Worm (Caenorhabditis elegans) whole organism, L2 larva: ENCODE results near the gene nlp-79.

ENCODE experiments used
- C34F6.9 ChIP-seq: fragments of 150-350 bp; optimal IDR thresholded peaks from 2 replicates; lab custom pipeline; 2014; ENCODE audit warnings: missing biosample characterization, missing genetic modification characterization
- F13H6.1 ChIP-seq: sonication (generic microtip); optimal IDR thresholded peaks from 2 replicates; lab custom pipeline; 2016; ENCODE audit warnings: missing genetic modification characterization, missing compliant biosample characterization
- R02D3.7 ChIP-seq: fragments of 150-350 bp; optimal IDR thresholded peaks from 2 replicates; lab custom pipeline; 2014; ENCODE audit warnings: missing biosample characterization, missing genetic modification characterization
- Y55F3AM.14 ChIP-seq: fragments of 200-800 bp; sonication (Bioruptor generic); optimal IDR thresholded peaks from 2 replicates; lab custom pipeline; 2018; ENCODE audit warnings: mild to moderate bottlenecking, missing genetic modification characterization, missing compliant biosample characterization
- alr-1 ChIP-seq: fragments of 150-350 bp; optimal IDR thresholded peaks from 2 replicates; lab custom pipeline; 2014; ENCODE audit warnings: missing biosample characterization, missing genetic modification characterization
- aly-2 ChIP-seq: fragments of 150-350 bp; optimal IDR thresholded peaks from 2 replicates; lab custom pipeline; 2014; ENCODE audit warnings: missing biosample characterization, missing genetic modification characterization
- ama-1 ChIP-seq: fragments of 150-350 bp; optimal IDR thresholded peaks from 2 replicates; lab custom pipeline; 2018; ENCODE audit warnings: inconsistent platforms
- blmp-1 ChIP-seq: sonication (generic microtip); optimal IDR thresholded peaks from 2 replicates; lab custom pipeline; 2017; ENCODE audit warnings: missing genetic modification characterization, mild to moderate bottlenecking, missing compliant biosample characterization, antibody characterized with exemption, moderate library complexity; ENCODE audit not compliant: insufficient read depth
- ceh-16 ChIP-seq: fragments of 150-350 bp; optimal IDR thresholded peaks from 2 replicates; lab custom pipeline; 2014; ENCODE audit warnings: missing biosample characterization, missing genetic modification characterization
- ceh-82 ChIP-seq: fragments of 150-350 bp; optimal IDR thresholded peaks from 2 replicates; lab custom pipeline; 2014; ENCODE audit warnings: missing biosample characterization, missing genetic modification characterization
- crh-2 ChIP-seq: sonication (generic microtip); optimal IDR thresholded peaks from 2 replicates; lab custom pipeline; 2017; ENCODE audit warnings: missing biosample characterization, missing genetic modification characterization
- elt-1 ChIP-seq: fragments of 150-350 bp; optimal IDR thresholded peaks from 2 replicates; lab custom pipeline; 2014; ENCODE audit warnings: missing biosample characterization, missing genetic modification characterization
- elt-3 ChIP-seq: sonication (generic microtip); optimal IDR thresholded peaks from 2 replicates; lab custom pipeline; 2017; ENCODE audit warnings: missing biosample characterization, missing genetic modification characterization
- fos-1 ChIP-seq: fragments of 150-350 bp; optimal IDR thresholded peaks from 2 replicates; lab custom pipeline; 2014; ENCODE audit warnings: missing biosample characterization, missing genetic modification characterization
- lin-11 ChIP-seq: fragments of 150-350 bp; sonication (generic microtip); optimal IDR thresholded peaks from 2 replicates; lab custom pipeline; 2014; ENCODE audit warnings: missing biosample characterization, missing genetic modification characterization, inconsistent platforms, mixed read lengths
- lin-13 ChIP-seq: fragments of 150-350 bp; optimal IDR thresholded peaks from 2 replicates; lab custom pipeline; 2014; ENCODE audit warnings: missing biosample characterization, missing genetic modification reagents, missing genetic modification characterization
- lsy-2 ChIP-seq, 2 experiments: fragments of 150-350 bp in 1 of 2; sonication (generic microtip) in 1 of 2; optimal IDR thresholded peaks; 2 replicates each; lab custom pipeline; 2014 to 2017; ENCODE audit warnings: missing biosample characterization in 2 of 2, missing genetic modification characterization in 2 of 2
- mab-5 ChIP-seq: fragments of 150-350 bp; optimal IDR thresholded peaks from 2 replicates; lab custom pipeline; 2014; ENCODE audit warnings: missing biosample characterization, missing genetic modification characterization
- mbf-1 ChIP-seq: sonication (generic microtip); optimal IDR thresholded peaks from 2 replicates; lab custom pipeline; 2017; ENCODE audit warnings: missing biosample characterization, missing genetic modification characterization
- mdl-1 ChIP-seq, 2 experiments: fragments of 150-350 bp in 1 of 2; sonication (generic microtip) in 1 of 2; optimal IDR thresholded peaks; 2 replicates each; lab custom pipeline; 2017; ENCODE audit warnings: missing biosample characterization in 2 of 2, missing genetic modification characterization in 2 of 2
- nhr-11 ChIP-seq: fragments of 150-350 bp; optimal IDR thresholded peaks from 2 replicates; lab custom pipeline; 2014; ENCODE audit warnings: missing biosample characterization, missing genetic modification characterization
- nhr-12 ChIP-seq: fragments of 150-350 bp; optimal IDR thresholded peaks from 2 replicates; lab custom pipeline; 2014; ENCODE audit warnings: missing biosample characterization, missing genetic modification characterization
- nhr-129 ChIP-seq: fragments of 150-350 bp; optimal IDR thresholded peaks from 2 replicates; lab custom pipeline; 2014; ENCODE audit warnings: missing biosample characterization, missing genetic modification characterization
- nhr-23 ChIP-seq: fragments of 150-350 bp; optimal IDR thresholded peaks from 2 replicates; lab custom pipeline; 2014; ENCODE audit warnings: missing biosample characterization, missing genetic modification reagents, missing genetic modification characterization
- nhr-25 ChIP-seq: fragments of 150-350 bp; sonication (generic microtip); optimal IDR thresholded peaks from 3 replicates; lab custom pipeline; 2014; ENCODE audit warnings: missing biosample characterization, missing genetic modification characterization
- nhr-6 ChIP-seq: fragments of 150-350 bp; optimal IDR thresholded peaks from 2 replicates; lab custom pipeline; 2014; ENCODE audit warnings: missing biosample characterization, missing genetic modification characterization
- nhr-77 ChIP-seq: fragments of 150-350 bp; optimal IDR thresholded peaks from 2 replicates; lab custom pipeline; 2014; ENCODE audit warnings: missing biosample characterization, missing genetic modification characterization
- peb-1 ChIP-seq: fragments of 150-350 bp; optimal IDR thresholded peaks from 2 replicates; lab custom pipeline; 2014; ENCODE audit warnings: missing biosample characterization, missing genetic modification characterization
- sem-4 ChIP-seq: fragments of 150-350 bp; optimal IDR thresholded peaks from 2 replicates; lab custom pipeline; 2014; ENCODE audit warnings: missing biosample characterization, missing genetic modification reagents, missing genetic modification characterization
- skn-1 ChIP-seq: sonication (generic microtip); optimal IDR thresholded peaks from 2 replicates; lab custom pipeline; 2017; ENCODE audit warnings: missing biosample characterization, missing genetic modification characterization
- sma-9 ChIP-seq, 2 experiments: fragments of 150-350 bp in 1 of 2; sonication (generic microtip) in 1 of 2; optimal IDR thresholded peaks; 2 replicates each; lab custom pipeline; 2014 to 2016; ENCODE audit warnings: missing genetic modification characterization in 2 of 2, mild to moderate bottlenecking in 1 of 2, missing biosample characterization in 1 of 2, missing compliant biosample characterization in 1 of 2, missing genetic modification reagents in 1 of 2, moderate library complexity in 1 of 2
- snpc-4 ChIP-seq: fragments of 150-350 bp; optimal IDR thresholded peaks from 2 replicates; lab custom pipeline; 2014; ENCODE audit warnings: missing biosample characterization, missing genetic modification characterization
- unc-55 ChIP-seq: fragments of 150-350 bp; sonication (generic microtip); optimal IDR thresholded peaks from 3 replicates; lab custom pipeline; 2014; ENCODE audit warnings: missing biosample characterization, missing genetic modification reagents, missing genetic modification characterization
- zag-1 ChIP-seq: fragments of 150-350 bp; optimal IDR thresholded peaks from 2 replicates; lab custom pipeline; 2014; ENCODE audit warnings: missing biosample characterization, missing genetic modification characterization
- ztf-1 ChIP-seq: fragments of 200-800 bp; sonication (Bioruptor generic); conservative IDR thresholded peaks from 2 replicates; pipeline ENCODE4 v1.3.6; 2022; ENCODE audit warnings: missing genetic modification characterization, missing compliant biosample characterization
- ztf-11 ChIP-seq: sonication (generic microtip); optimal IDR thresholded peaks from 2 replicates; lab custom pipeline; 2017; ENCODE audit warnings: missing biosample characterization, missing genetic modification characterization

Gene nlp-79

DNA sequence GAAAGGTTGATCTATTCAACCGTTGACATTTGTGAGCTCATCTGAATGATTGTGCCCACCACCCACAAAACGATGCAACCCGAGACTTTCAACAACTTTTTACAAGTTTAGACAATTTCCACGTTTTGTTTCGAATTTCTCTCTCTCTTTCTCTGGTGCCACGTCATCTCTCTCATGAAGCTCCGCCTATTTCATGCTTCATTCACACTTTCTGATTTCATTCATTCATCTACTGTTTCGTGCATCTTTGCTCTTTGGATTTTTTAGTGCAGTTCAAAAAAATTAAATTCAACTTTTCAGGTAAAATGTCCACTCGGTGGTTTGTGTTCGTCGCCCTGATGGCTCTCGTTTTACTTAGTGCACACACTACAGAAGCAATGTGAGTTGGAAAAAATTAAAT is at the start of gene nlp-79:
Gene nlp-79 (plus strand): TSS at position 301 of the 400 bp plus-strand sequence.
- TF ChIP-seq lsy-2 (tag; optimal IDR thresholded peaks at IDR 0.05; lab: Kevin White, UChicago) = no peak
- no peak for TF ChIP-seq zag-1 (tag; lab: Kevin White, UChicago)
- no peak for TF ChIP-seq nhr-129 (tag; lab: Kevin White, UChicago)
- TF ChIP-seq peb-1 = no peak
- TF ChIP-seq aly-2 (tag; lab: Kevin White, UChicago) = no peak
- TF ChIP-seq lin-13 (GFP tag; lab: Kevin White, UChicago) = no peak
- no peak for TF ChIP-seq elt-1 (tag; lab: Kevin White, UChicago)
- no peak for TF ChIP-seq blmp-1 (tag; lab: Kevin White, UChicago)
- TF ChIP-seq ztf-1 (GFP tag; lab: Robert Waterston, UW) = no peak
- TF ChIP-seq ama-1 (lab: Kevin White, UChicago) = no peak
- no peak for TF ChIP-seq snpc-4 (tag; lab: Kevin White, UChicago)
- no peak for TF ChIP-seq ceh-16 (tag; lab: Kevin White, UChicago)
- TF ChIP-seq fos-1 (tag; lab: Kevin White, UChicago) = no peak
- no peak for TF ChIP-seq skn-1 (tag; lab: Kevin White, UChicago)
- TF ChIP-seq nhr-77 (tag; lab: Kevin White, UChicago) = no peak
- no peak for TF ChIP-seq C34F6.9 (tag; lab: Kevin White, UChicago)
- TF ChIP-seq mdl-1 (tag; optimal IDR thresholded peaks at IDR 0.05; lab: Kevin White, UChicago) = no peak
- no peak for TF ChIP-seq nhr-12 (tag; lab: Kevin White, UChicago)
- no peak for TF ChIP-seq ztf-11
- no peak for TF ChIP-seq R02D3.7 (tag; lab: Kevin White, UChicago)
- TF ChIP-seq, all 48 proteins: peak for 0

DNA sequence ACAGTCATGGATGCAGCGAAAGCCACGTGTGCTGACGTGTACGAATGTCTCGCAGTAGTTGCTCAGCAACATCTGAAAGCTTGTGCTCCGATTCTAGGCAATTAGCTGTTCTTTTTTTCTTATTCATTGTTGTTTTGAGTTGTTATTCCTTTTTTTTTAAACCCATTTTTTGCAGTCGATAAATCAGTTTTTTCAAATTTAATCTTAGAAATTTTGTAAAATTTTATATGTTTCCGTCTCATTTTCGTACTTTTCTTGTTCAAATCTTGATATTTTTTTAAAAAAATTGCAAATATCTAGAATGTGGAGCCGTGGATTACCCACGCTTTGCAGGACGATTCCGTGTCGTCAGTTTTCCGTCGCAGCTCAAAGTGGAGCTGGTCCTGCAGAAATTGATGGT is 49.0 kb upstream of the nlp-79 start, which contains the start of gene fask-1:
Gene fask-1 (plus strand): TSS at position 301 of the 400 bp plus-strand sequence.
- TF ChIP-seq sma-9 (GFP tag; optimal IDR thresholded peaks at IDR 0.05; lab: Kevin White, UChicago) = no peak
- TF ChIP-seq sma-9 (tag; optimal IDR thresholded peaks at IDR 0.05; lab: Kevin White, UChicago) = no peak
- TF ChIP-seq mbf-1 (tag; lab: Kevin White, UChicago) = no peak
- no peak for TF ChIP-seq ceh-82
- no peak for TF ChIP-seq nhr-11
- no peak for TF ChIP-seq C34F6.9 (tag; lab: Kevin White, UChicago)
- TF ChIP-seq lin-13 (GFP tag; lab: Kevin White, UChicago) = no peak
- TF ChIP-seq mdl-1 (tag; optimal IDR thresholded peaks at IDR 0.05; lab: Kevin White, UChicago) = no peak
- TF ChIP-seq lin-11 (tag; lab: Kevin White, UChicago) = no peak
- TF ChIP-seq snpc-4 (tag; lab: Kevin White, UChicago) = no peak
- TF ChIP-seq unc-55 (GFP tag; lab: Kevin White, UChicago) = no peak
- TF ChIP-seq F13H6.1 (tag; lab: Kevin White, UChicago) = no peak
- no peak for TF ChIP-seq lsy-2 (tag; optimal IDR thresholded peaks at IDR 0.05; lab: Kevin White, UChicago)

- TF ChIP-seq snpc-4 (tag; lab: Kevin White, UChicago) = no peak
- no peak for TF ChIP-seq mab-5 (tag; lab: Kevin White, UChicago)
- no peak for TF ChIP-seq nhr-23 (tag; lab: Kevin White, UChicago)
- TF ChIP-seq nhr-6 (tag; lab: Kevin White, UChicago) = no peak
Observed at ce11 chrIV:13104900-13105299, 44.5 kb upstream of the nlp-79 start, which contains the start of gene rde-11. TSS of gene rde-11 (plus strand) at chrIV:13105200.

DNA sequence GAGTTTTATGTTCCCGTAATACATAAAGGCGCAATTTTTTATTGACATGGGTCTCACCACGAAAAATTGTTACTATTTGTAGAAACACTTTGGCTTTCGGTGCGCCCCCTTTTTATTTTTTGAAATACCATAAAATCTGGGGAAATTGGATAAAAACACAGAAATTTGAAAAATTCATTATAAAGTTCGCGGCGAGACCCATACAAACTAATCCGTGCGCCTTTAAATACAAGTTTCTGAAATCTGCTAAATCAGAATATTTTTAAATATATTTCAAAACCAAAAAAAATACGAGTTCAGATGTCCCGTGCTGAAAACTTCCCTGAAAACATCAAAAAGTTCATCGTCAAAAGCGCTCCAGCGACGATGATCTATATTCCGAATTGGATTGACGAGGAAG is 42.0 kb upstream of the nlp-79 start, which contains the start of gene B0564.2:
Gene B0564.2 (plus strand): TSS at position 301 of the 400 bp plus-strand sequence.
- TF ChIP-seq blmp-1 (tag; lab: Kevin White, UChicago) (no peak), lin-13 (GFP tag; lab: Kevin White, UChicago) (no peak), alr-1 (no peak), fos-1 (tag; lab: Kevin White, UChicago) (no peak), ceh-82 (no peak), crh-2 (tag; lab: Kevin White, UChicago) (no peak), nhr-25 (tag; lab: Kevin White, UChicago) (no peak), Y55F3AM.14 (no peak), sem-4 (tag; lab: Kevin White, UChicago) (no peak), elt-1 (tag; lab: Kevin White, UChicago) (no peak), elt-3 (no peak), R02D3.7 (tag; lab: Kevin White, UChicago) (no peak), ceh-16 (tag; lab: Kevin White, UChicago) (no peak)
